Worm (Caenorhabditis elegans): ENCODE results near the gene dig-1.

DNA sequence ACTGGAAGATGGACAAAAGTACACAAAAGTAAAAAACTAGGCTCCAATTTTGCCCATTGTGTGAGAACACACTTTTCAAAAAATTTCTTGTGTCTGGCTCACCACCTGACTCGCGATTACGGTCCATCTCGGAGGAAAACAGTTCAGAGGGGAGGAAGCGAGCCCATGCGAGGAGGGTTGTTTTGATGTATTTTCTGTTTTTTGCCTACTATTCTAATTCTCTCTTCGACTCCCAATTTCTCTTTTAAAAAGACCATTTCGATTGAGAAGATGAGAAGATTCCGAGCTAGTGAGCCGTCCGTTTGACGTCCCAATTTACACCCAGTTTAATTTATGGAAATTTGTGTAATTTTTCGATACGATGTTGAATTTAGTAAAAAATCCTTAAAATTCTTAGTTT lies 560 bp downstream of the dig-1 start:
- TF ChIP-seq mdl-1 (tag; optimal IDR thresholded peaks at IDR 0.05) (no peak), nhr-237 (tag; optimal IDR thresholded peaks at IDR 0.05) (no peak), unc-86 (tag; optimal IDR thresholded peaks at IDR 0.05) (no peak), nhr-11 (tag; optimal IDR thresholded peaks at IDR 0.05) (no peak), lir-3 (tag; optimal IDR thresholded peaks at IDR 0.05; ENCODE audit: poor library complexity) (no peak), ceh-88 (GFP tag; IDR thresholded peaks at IDR 0.05) (no peak), ceh-82 (tag; optimal IDR thresholded peaks at IDR 0.05) (no peak), elt-2 (tag; optimal IDR thresholded peaks at IDR 0.05) (no peak), unc-62 (GFP tag; optimal IDR thresholded peaks at IDR 0.05) (no peak), nhr-76 (tag; optimal IDR thresholded peaks at IDR 0.05) (no peak)

All from whole organism, L1 larva.